Fruit fly (Drosophila melanogaster): ENCODE data around the gene ICA69.
A peak's percentile ranks its signal among the peaks of the same experiment; 100 is the strongest.

ICA69 gene

DNA sequence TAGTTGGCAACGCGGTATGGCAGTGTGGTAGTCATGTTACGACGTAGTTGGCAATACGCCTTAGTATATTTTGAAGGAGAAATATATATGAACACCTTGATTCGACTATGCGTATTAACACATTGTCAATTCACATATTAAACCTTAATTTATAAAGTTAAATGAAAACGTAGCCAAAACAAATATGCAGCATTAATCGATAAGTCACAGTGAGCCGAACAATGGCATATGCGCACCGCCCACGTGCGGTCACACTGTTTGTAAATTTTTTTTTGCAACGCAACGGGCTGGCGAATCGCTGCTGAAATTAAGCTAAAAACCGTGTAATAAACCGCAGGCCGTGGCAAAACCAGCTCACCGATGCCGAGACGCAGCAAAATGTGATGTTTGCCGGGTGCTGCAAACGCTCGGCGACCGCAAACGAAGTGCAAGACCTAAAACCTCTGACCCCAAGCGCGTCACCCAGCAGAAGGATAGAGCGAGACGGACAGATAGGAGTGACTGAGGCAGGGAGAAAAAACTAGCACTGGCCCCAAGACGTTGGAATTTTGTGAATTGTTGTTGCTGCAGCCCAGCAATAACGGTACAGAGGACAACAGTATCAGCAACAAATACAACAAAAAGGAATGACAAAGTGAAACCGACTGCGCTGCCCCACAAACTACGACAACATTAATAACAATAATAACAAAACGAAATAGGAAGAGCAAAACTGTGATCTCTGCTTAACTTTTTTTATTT lies 44.5 kb downstream of the ICA69 start (continued):
- TF ChIP-seq CG11093 (GFP tag; IDR thresholded peaks at IDR 0.05) (no peak), ab (GFP tag; optimal IDR thresholded peaks at IDR 0.05) (no peak), CG7963 (GFP tag; IDR thresholded peaks at IDR 0.05; ENCODE audit: partially characterized antibody) (no peak), lab (GFP tag; optimal IDR thresholded peaks at IDR 0.05) (no peak), Lpt (GFP tag; optimal IDR thresholded peaks at IDR 0.05) (no peak), CrebB (tag; optimal IDR thresholded peaks at IDR 0.05) (no peak), CG2116 (GFP tag; optimal IDR thresholded peaks at IDR 0.05) (peak; percentile 68), ind (GFP tag; optimal IDR thresholded peaks at IDR 0.05) (no peak), nmo (GFP tag; optimal IDR thresholded peaks at IDR 0.05) (peak; percentile 67), tx (GFP tag; optimal IDR thresholded peaks at IDR 0.05) (no peak), CG15479 (GFP tag; optimal IDR thresholded peaks at IDR 0.05) (no peak), ssp (GFP tag; IDR thresholded peaks at IDR 0.05) (peak; percentile 50), CG18476 (GFP tag; optimal IDR thresholded peaks at IDR 0.05) (no peak), hkb (optimal IDR thresholded peaks at IDR 0.05) (peak; percentile 70), hkb (GFP tag; IDR thresholded peaks at IDR 0.05) (no peak), HLH54F (GFP tag; optimal IDR thresholded peaks at IDR 0.05) (no peak), trh (GFP tag; optimal IDR thresholded peaks at IDR 0.05) (no peak), nerfin-1 (tag; optimal IDR thresholded peaks at IDR 0.05) (peak; percentile 50), Lim3 (GFP tag; IDR thresholded peaks at IDR 0.05) (no peak), CG2202 (tag; optimal IDR thresholded peaks at IDR 0.05) (no peak), CG17612 (GFP tag; IDR thresholded peaks at IDR 0.05) (no peak), CG10274 (GFP tag; optimal IDR thresholded peaks at IDR 0.05) (no peak), CG8281 (tag; optimal IDR thresholded peaks at IDR 0.05) (no peak), disco-r (GFP tag; optimal IDR thresholded peaks at IDR 0.05) (no peak), ttk (GFP tag; IDR thresholded peaks at IDR 0.05) (no peak), insv (GFP tag; optimal IDR thresholded peaks at IDR 0.05) (no peak), Taf1 (GFP tag; IDR thresholded peaks at IDR 0.05) (no peak), Spps (tag; optimal IDR thresholded peaks at IDR 0.05) (no peak), crol (GFP tag; IDR thresholded peaks at IDR 0.05) (no peak), CG12659 (GFP tag; optimal IDR thresholded peaks at IDR 0.05) (peak; percentile 76), kni (GFP tag; optimal IDR thresholded peaks at IDR 0.05) (no peak), dan (GFP tag; IDR thresholded peaks at IDR 0.05) (no peak), odd (GFP tag; optimal IDR thresholded peaks at IDR 0.05) (no peak), CG17912 (GFP tag; optimal IDR thresholded peaks at IDR 0.05) (no peak), Asciz (GFP tag; optimal IDR thresholded peaks at IDR 0.05) (no peak), Gug (GFP tag; IDR thresholded peaks at IDR 0.05) (no peak), chif (GFP tag; optimal IDR thresholded peaks at IDR 0.05) (no peak), CG4282 (GFP tag; optimal IDR thresholded peaks at IDR 0.05) (no peak), CG9797 (GFP tag; optimal IDR thresholded peaks at IDR 0.05) (peak; percentile 97), unpg (GFP tag; optimal IDR thresholded peaks at IDR 0.05) (no peak), CG3838 (GFP tag; optimal IDR thresholded peaks at IDR 0.05) (no peak), Dp (GFP tag; optimal IDR thresholded peaks at IDR 0.05) (peak; percentile 56), sisA (GFP tag; IDR thresholded peaks at IDR 0.05) (no peak), Poxn (GFP tag; IDR thresholded peaks at IDR 0.05) (no peak), GATAe (GFP tag; conservative IDR thresholded peaks at IDR 0.05) (no peak), C15 (GFP tag; IDR thresholded peaks at IDR 0.05) (no peak), CG18262 (tag; optimal IDR thresholded peaks at IDR 0.05) (no peak), sna (GFP tag; IDR thresholded peaks at IDR 0.05; ENCODE audit: partially characterized antibody) (0 out of 2 replicates have a peak, but pooled peaks have one; percentile 33), vvl (GFP tag; IDR thresholded peaks at IDR 0.05) (no peak), Sin3A (optimal IDR thresholded peaks at IDR 0.05) (peak; percentile 95), eyg (GFP tag; optimal IDR thresholded peaks at IDR 0.05) (no peak)

All from whole organism, embryonic.